Fruit fly (Drosophila melanogaster) S2 (cell line): ENCODE results near the gene Crg-1.
"Not testable (repeated sequence)": the region's sequence is repeated elsewhere in the genome, so short reads cannot be mapped to it uniquely, and the experiment has no call there.

Experiments
- CG8478 ChIP-seq: fragments of >200 bp; optimal IDR thresholded peaks from 2 replicates; lab custom pipeline; 2018
- CTCF ChIP-seq, 2 experiments: fragments of >200 bp; optimal IDR thresholded peaks; 2 replicates each; lab custom pipeline; 2018

- not testable (repeated sequence) for TF ChIP-seq CG8478; CTCF (optimal IDR thresholded peaks at IDR 0.05; lab: Kevin White, UChicago)
Observed at dm6 chrX:3798919-3799318, 5.9 kb downstream of the Crg-1 start, which contains the start of gene HIP.
